Fruit fly (Drosophila melanogaster) Kc167 (cell line): Measurements from ENCODE around the gene Ir68a.

Experiments
- Myc ChIP-seq: fragments of >200 bp; optimal IDR thresholded peaks from 2 replicates; lab custom pipeline; 2017; ENCODE audit warnings: missing external identifiers
- Sin3A ChIP-seq: fragments of >200 bp; optimal IDR thresholded peaks from 2 replicates; lab custom pipeline; 2018; ENCODE audit warnings: missing external identifiers
- h ChIP-seq: fragments of >200 bp; optimal IDR thresholded peaks from 3 replicates; lab custom pipeline; 2018; ENCODE audit warnings: missing external identifiers
- insv ChIP-seq: fragments of >200 bp; optimal IDR thresholded peaks from 3 replicates; lab custom pipeline; 2018; ENCODE audit warnings: missing external identifiers
- psq ChIP-seq: fragments of >200 bp; optimal IDR thresholded peaks from 2 replicates; lab custom pipeline; 2017; ENCODE audit warnings: missing external identifiers
- ttk ChIP-seq: sonication (Bioruptor generic); optimal IDR thresholded peaks from 2 replicates; lab custom pipeline; 2017; ENCODE audit warnings: missing external identifiers

The Ir68a gene

dm6 chr3L:11210517-11210916 lies 25.5 kb downstream of the Ir68a start, which contains the start of the genes Ube3a and CG7600:
TSS of gene Ube3a (minus strand) at chr3L:11210583.
TSS of gene CG7600 (plus strand) at chr3L:11210786.
- TF ChIP-seq psq = no peak
- no peak for TF ChIP-seq h
- TF ChIP-seq Myc = no peak
- no peak for TF ChIP-seq ttk
- no peak for TF ChIP-seq Sin3A (lab: Kevin White, UChicago)
- TF ChIP-seq insv (lab: Kevin White, UChicago) = no peak

- TF ChIP-seq Myc (no peak), insv (lab: Kevin White, UChicago) (no peak), Sin3A (lab: Kevin White, UChicago) (no peak), psq (no peak), h (no peak), ttk (no peak)
Observed at dm6 chr3L:11205608-11206336, 30.2 kb downstream of the Ir68a start, which contains the start of gene Plod. TSS of gene Plod (minus strand) at chr3L:11206016.

- TF ChIP-seq ttk = no peak
- no peak for TF ChIP-seq Myc
- no peak for TF ChIP-seq h
- TF ChIP-seq psq = no peak
- TF ChIP-seq Sin3A (lab: Kevin White, UChicago) = no peak
- TF ChIP-seq insv (lab: Kevin White, UChicago) = no peak
Observed at dm6 chr3L:11204852-11205251, 31.2 kb downstream of the Ir68a start.

- TF ChIP-seq psq = no peak
- TF ChIP-seq insv (lab: Kevin White, UChicago) = no peak
- no peak for TF ChIP-seq h
- TF ChIP-seq ttk = no peak
- no peak for TF ChIP-seq Myc
- TF ChIP-seq Sin3A (lab: Kevin White, UChicago) = no peak
Observed at dm6 chr3L:11203820-11204449, 32.1 kb downstream of the Ir68a start.

- TF ChIP-seq psq (no peak), Sin3A (lab: Kevin White, UChicago) (no peak), Myc (no peak), h (no peak), insv (lab: Kevin White, UChicago) (no peak), ttk (no peak)
Observed at dm6 chr3L:11201051-11201450, 35.0 kb downstream of the Ir68a start, which contains the start of gene nkt. TSS of gene nkt (plus strand) at chr3L:11201351.

dm6 chr3L:11199320-11199719 lies 36.7 kb downstream of the Ir68a start, which contains the start of gene CG7607:
TSS of gene CG7607 (plus strand) at chr3L:11199620.
- TF ChIP-seq insv (lab: Kevin White, UChicago) (no peak), psq (no peak), Myc (no peak), ttk (no peak), h (no peak), Sin3A (lab: Kevin White, UChicago) (no peak)

dm6 chr3L:11198375-11198774 lies 37.6 kb downstream of the Ir68a start:
- TF ChIP-seq insv (lab: Kevin White, UChicago) (no peak), ttk (no peak), psq (no peak), Sin3A (lab: Kevin White, UChicago) (no peak), Myc (no peak), h (no peak)

dm6 chr3L:11197291-11198021 lies 38.6 kb downstream of the Ir68a start, which contains the start of gene GlcAT-P:
TSS of gene GlcAT-P (minus strand) at chr3L:11197536.
- TF ChIP-seq ttk = no peak
- TF ChIP-seq Myc = no peak
- no peak for TF ChIP-seq psq
- TF ChIP-seq Sin3A (lab: Kevin White, UChicago) = no peak
- TF ChIP-seq h = no peak
- TF ChIP-seq insv (lab: Kevin White, UChicago) = no peak

- no peak for TF ChIP-seq Sin3A (lab: Kevin White, UChicago)
- TF ChIP-seq insv (lab: Kevin White, UChicago) = no peak
- no peak for TF ChIP-seq psq
- TF ChIP-seq Myc = no peak
- no peak for TF ChIP-seq h
- TF ChIP-seq ttk = no peak
Observed at dm6 chr3L:11196860-11197259, 39.2 kb downstream of the Ir68a start.

dm6 chr3L:11195275-11195674 lies 40.7 kb downstream of the Ir68a start:
- TF ChIP-seq ttk (no peak), Sin3A (lab: Kevin White, UChicago) (no peak), Myc (no peak), h (no peak), insv (lab: Kevin White, UChicago) (no peak), psq (no peak)

dm6 chr3L:11190022-11190421 lies 46.0 kb downstream of the Ir68a start:
- TF ChIP-seq h (no peak), insv (lab: Kevin White, UChicago) (no peak), psq (no peak), Myc (no peak)

- TF ChIP-seq psq = no peak
- TF ChIP-seq Sin3A (lab: Kevin White, UChicago) = no peak
- no peak for TF ChIP-seq h
- TF ChIP-seq Myc = no peak
- TF ChIP-seq ttk = no peak
- no peak for TF ChIP-seq insv (lab: Kevin White, UChicago)
Observed at dm6 chr3L:11186768-11187167, 49.2 kb downstream of the Ir68a start.

- TF ChIP-seq insv (lab: Kevin White, UChicago) (no peak), h (no peak), Myc (no peak), psq (no peak), Sin3A (lab: Kevin White, UChicago) (no peak), ttk (no peak)
Observed at dm6 chr3L:11183965-11184364, 52.1 kb downstream of the Ir68a start.
